Worm (Caenorhabditis elegans) whole organism, young adult: ENCODE data around the gene spin-1.

ENCODE experiments used
- B0035.1 ChIP-seq: sonication (generic microtip); optimal IDR thresholded peaks from 2 replicates; lab custom pipeline; 2016; ENCODE audit warnings: missing genetic modification characterization, mild to moderate bottlenecking, missing compliant biosample characterization, missing genotype, missing genetic modification reagents
- C06A6.2 ChIP-seq: fragments of 200-800 bp; sonication (Bioruptor generic); conservative IDR thresholded peaks from 2 replicates; pipeline ENCODE4 v1.3.6; 2022; ENCODE audit warnings: missing genetic modification characterization, missing compliant biosample characterization
- F52B5.7 ChIP-seq: sonication (generic microtip); optimal IDR thresholded peaks from 2 replicates; lab custom pipeline; 2016; ENCODE audit warnings: mild to moderate bottlenecking, missing genetic modification characterization, missing compliant biosample characterization
- K12H6.12 ChIP-seq: fragments of 200-800 bp; sonication (Bioruptor generic); optimal IDR thresholded peaks from 2 replicates; lab custom pipeline; 2018; ENCODE audit warnings: mild to moderate bottlenecking, missing genetic modification characterization, missing compliant biosample characterization
- T26A5.8 ChIP-seq: sonication (generic microtip); optimal IDR thresholded peaks from 2 replicates; lab custom pipeline; 2016; ENCODE audit warnings: missing genetic modification characterization, missing compliant biosample characterization
- Y56A3A.18 ChIP-seq: fragments of 200-800 bp; sonication (Bioruptor generic); IDR thresholded peaks from 2 replicates; pipeline ENCODE4 v1.3.6; 2022; ENCODE audit warnings: missing genetic modification reagents, missing genetic modification characterization, missing compliant biosample characterization
- attf-5 ChIP-seq: fragments of 200-800 bp; sonication (Bioruptor generic); optimal IDR thresholded peaks from 2 replicates; lab custom pipeline; 2018; ENCODE audit warnings: mild to moderate bottlenecking, missing genetic modification characterization, missing compliant biosample characterization
- bed-1 ChIP-seq: fragments of 200-800 bp; sonication (Bioruptor generic); IDR thresholded peaks from 2 replicates; pipeline ENCODE4 v1.3.6; 2022; ENCODE audit warnings: missing genetic modification reagents, missing genetic modification characterization, missing compliant biosample characterization
- cebp-1 ChIP-seq, 2 experiments: fragments of 200-800 bp in 1 of 2; sonication (Bioruptor generic) in 1 of 2; sonication (generic microtip) in 1 of 2; IDR thresholded peaks in 1 of 2; optimal IDR thresholded peaks in 1 of 2; 2 replicates each; pipeline versions ENCODE4 v1.3.6 to Lab custom; 2017 to 2022; ENCODE audit warnings: missing compliant biosample characterization in 2 of 2, missing genetic modification characterization in 2 of 2, mild to moderate bottlenecking in 1 of 2, missing genetic modification reagents in 1 of 2, moderate library complexity in 1 of 2
- cebp-2 ChIP-seq: fragments of 200-800 bp; sonication (Bioruptor generic); IDR thresholded peaks from 2 replicates; pipeline ENCODE4 v1.3.6; 2022; ENCODE audit warnings: missing genetic modification characterization, missing compliant biosample characterization
- ceh-100 ChIP-seq: fragments of 200-800 bp; sonication (Bioruptor generic); IDR thresholded peaks from 2 replicates; pipeline ENCODE4 v1.3.6; 2022; ENCODE audit warnings: missing genetic modification reagents, missing genetic modification characterization, missing compliant biosample characterization
- ceh-58 ChIP-seq: fragments of 200-800 bp; sonication (Bioruptor generic); IDR thresholded peaks from 2 replicates; pipeline ENCODE4 v1.3.6; 2022; ENCODE audit warnings: missing genetic modification characterization, missing compliant biosample characterization
- ceh-79 ChIP-seq: sonication (generic microtip); optimal IDR thresholded peaks from 2 replicates; lab custom pipeline; 2017; ENCODE audit warnings: mild to moderate bottlenecking, missing genetic modification characterization, missing compliant biosample characterization
- chd-7 ChIP-seq: sonication (generic microtip); optimal IDR thresholded peaks from 2 replicates; lab custom pipeline; 2016; ENCODE audit warnings: mild to moderate bottlenecking, missing genetic modification characterization, moderate library complexity, missing compliant biosample characterization
- dpff-1 ChIP-seq: sonication (generic microtip); optimal IDR thresholded peaks from 2 replicates; lab custom pipeline; 2017; ENCODE audit warnings: mild to moderate bottlenecking, missing genetic modification characterization, missing compliant biosample characterization
- dpl-1 ChIP-seq: fragments of 150-350 bp; optimal IDR thresholded peaks from 2 replicates; lab custom pipeline; 2014; ENCODE audit warnings: missing biosample characterization, missing genetic modification reagents, missing genetic modification characterization
- hsf-1 ChIP-seq: fragments of 200-800 bp; sonication (Bioruptor generic); IDR thresholded peaks from 2 replicates; pipeline ENCODE4 v1.3.6; 2022; ENCODE audit warnings: missing genetic modification reagents, missing genetic modification characterization, missing compliant biosample characterization
- lag-1 ChIP-seq: fragments of 200-800 bp; sonication (Bioruptor generic); IDR thresholded peaks from 2 replicates; pipeline ENCODE4 v1.3.6; 2022; ENCODE audit warnings: missing genetic modification reagents, missing genetic modification characterization, missing compliant biosample characterization
- let-526 ChIP-seq: fragments of 200-800 bp; sonication (Bioruptor generic); IDR thresholded peaks from 2 replicates; pipeline ENCODE4 v1.3.6; 2022; ENCODE audit warnings: missing genetic modification reagents, missing genetic modification characterization, missing compliant biosample characterization
- let-607 ChIP-seq, 2 experiments: fragments of 200-800 bp in 1 of 2; sonication (Bioruptor generic) in 1 of 2; sonication (generic microtip) in 1 of 2; optimal IDR thresholded peaks; 2 replicates each; lab custom pipeline; 2016 to 2018; ENCODE audit warnings: mild to moderate bottlenecking in 2 of 2, missing compliant biosample characterization in 2 of 2, missing genetic modification characterization in 2 of 2, moderate library complexity in 2 of 2, missing genotype in 1 of 2
- lin-54 ChIP-seq: fragments of 200-800 bp; sonication (Bioruptor generic); optimal IDR thresholded peaks from 2 replicates; lab custom pipeline; 2018; ENCODE audit warnings: mild to moderate bottlenecking, missing genetic modification characterization, missing compliant biosample characterization
- madf-3 ChIP-seq: fragments of 200-800 bp; sonication (Bioruptor generic); IDR thresholded peaks from 2 replicates; pipeline ENCODE4 v1.3.6; 2022; ENCODE audit warnings: missing genetic modification reagents, missing genetic modification characterization, missing compliant biosample characterization
- madf-6 ChIP-seq: fragments of 200-800 bp; sonication (Bioruptor generic); IDR thresholded peaks from 2 replicates; pipeline ENCODE4 v1.3.6; 2022; ENCODE audit warnings: missing genetic modification reagents, missing genetic modification characterization, missing compliant biosample characterization
- nhr-179 ChIP-seq: sonication (generic microtip); optimal IDR thresholded peaks from 2 replicates; lab custom pipeline; 2016; ENCODE audit warnings: mild to moderate bottlenecking, missing genetic modification characterization, missing compliant biosample characterization
- nhr-80 ChIP-seq: sonication (generic microtip); optimal IDR thresholded peaks from 2 replicates; lab custom pipeline; 2016; ENCODE audit warnings: missing genetic modification characterization, missing compliant biosample characterization
- pha-4 ChIP-seq: fragments of 150-350 bp; sonication (generic microtip); optimal IDR thresholded peaks from 2 replicates; lab custom pipeline; 2014; ENCODE audit warnings: missing biosample characterization, missing genetic modification reagents, missing genetic modification characterization
- rcor-1 ChIP-seq: fragments of 200-800 bp; sonication (Bioruptor generic); IDR thresholded peaks from 2 replicates; pipeline ENCODE4 v1.3.6; 2022; ENCODE audit warnings: missing genetic modification reagents, missing genetic modification characterization, missing compliant biosample characterization
- rec-8 ChIP-seq, 2 experiments: sonication (generic microtip); optimal IDR thresholded peaks; 2 replicates each; lab custom pipeline; 2016; ENCODE audit warnings: mild to moderate bottlenecking in 2 of 2, missing genetic modification characterization in 2 of 2, missing genetic modification reagents in 2 of 2, missing genotype in 2 of 2, missing biosample characterization in 1 of 2, missing compliant biosample characterization in 1 of 2, moderate library complexity in 1 of 2
- sptf-2 ChIP-seq: fragments of 200-800 bp; sonication (Bioruptor generic); optimal IDR thresholded peaks from 2 replicates; lab custom pipeline; 2018; ENCODE audit warnings: mild to moderate bottlenecking, missing genetic modification characterization, missing compliant biosample characterization
- xnd-1 ChIP-seq: sonication (generic microtip); optimal IDR thresholded peaks from 2 replicates; lab custom pipeline; 2016; ENCODE audit warnings: missing genotype, missing genetic modification reagents, missing genetic modification characterization, missing compliant biosample characterization
- ztf-18 ChIP-seq: sonication (generic microtip); optimal IDR thresholded peaks from 2 replicates; lab custom pipeline; 2016; ENCODE audit warnings: missing genotype, mild to moderate bottlenecking, missing genetic modification characterization, missing compliant biosample characterization
- ztf-25 ChIP-seq: fragments of 200-800 bp; sonication (Bioruptor generic); IDR thresholded peaks from 2 replicates; pipeline ENCODE4 v1.3.6; 2022; ENCODE audit warnings: missing genetic modification reagents, missing genetic modification characterization, missing compliant biosample characterization

spin-1 gene

DNA sequence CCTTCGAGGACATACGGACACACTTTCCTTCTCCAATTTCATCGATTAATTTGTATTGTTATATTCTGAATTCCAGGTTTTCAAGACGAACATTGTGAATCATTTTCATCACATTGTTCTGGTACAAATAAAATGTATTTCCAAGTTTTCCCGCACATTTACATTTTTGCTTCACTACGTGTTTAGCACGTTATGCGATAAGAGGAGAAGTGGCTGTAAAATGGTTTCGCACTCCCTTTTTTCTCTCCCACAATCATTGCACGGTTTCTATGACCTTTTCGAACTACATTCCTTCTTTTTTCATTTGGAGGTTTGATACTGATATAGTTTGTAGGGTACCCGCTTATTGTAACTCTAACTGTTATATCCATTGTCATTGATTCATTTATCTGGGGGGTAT is 1.1 kb upstream of the spin-1 start:
- TF ChIP-seq nhr-179 (tag; lab: Kevin White, UChicago) = no peak
- peak; percentile 70 for TF ChIP-seq nhr-80 (tag; lab: Kevin White, UChicago)

DNA sequence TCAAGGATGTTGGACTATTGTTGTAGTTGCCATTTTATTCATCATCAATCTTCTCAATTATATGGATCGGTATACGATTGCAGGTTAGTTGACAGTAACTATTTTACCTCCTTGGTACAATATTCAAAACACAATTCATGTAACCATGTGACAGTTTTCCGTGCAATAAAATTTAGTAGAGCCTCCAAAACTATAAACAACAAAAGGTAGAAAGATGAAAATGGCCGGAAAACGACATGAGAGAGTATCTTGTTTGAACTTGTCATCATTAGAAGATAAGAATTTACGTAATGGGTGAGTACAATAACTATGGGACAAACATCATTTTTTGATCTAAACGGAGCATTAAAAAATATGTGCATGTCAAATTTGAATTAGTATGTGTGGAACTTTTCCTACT is 357 bp downstream of the spin-1 start:
- no peak for TF ChIP-seq Y56A3A.18 (GFP tag; lab: Robert Waterston, UW)
- peak; percentile 27 for TF ChIP-seq nhr-80 (tag; lab: Kevin White, UChicago)
- TF ChIP-seq, all 124 proteins: peak for 1

- TF ChIP-seq dpff-1 (tag; lab: Kevin White, UChicago) = no peak
- TF ChIP-seq ztf-18 (tag; lab: Kevin White, UChicago) = no peak
- TF ChIP-seq ztf-25 (GFP tag; lab: Robert Waterston, UW) = no peak
- no peak for TF ChIP-seq F52B5.7 (tag; lab: Kevin White, UChicago)
- no peak for TF ChIP-seq lag-1 (GFP tag; lab: Robert Waterston, UW)
- TF ChIP-seq pha-4 (tag; lab: Kevin White, UChicago) = no peak
- TF ChIP-seq xnd-1 (tag; lab: Kevin White, UChicago) = no peak
- TF ChIP-seq Y56A3A.18 (GFP tag; lab: Robert Waterston, UW) = no peak
- no peak for TF ChIP-seq attf-5
- TF ChIP-seq cebp-2 (GFP tag; lab: Robert Waterston, UW) = no peak
- TF ChIP-seq ceh-100 = no peak
- TF ChIP-seq hsf-1 (GFP tag; lab: Robert Waterston, UW) = no peak
- no peak for TF ChIP-seq rec-8 (tag; optimal IDR thresholded peaks at IDR 0.05; lab: Kevin White, UChicago)
- no peak for TF ChIP-seq lin-54 (GFP tag; lab: Kevin White, UChicago)
- no peak for TF ChIP-seq ceh-58 (GFP tag; lab: Robert Waterston, UW)
- TF ChIP-seq sptf-2 (GFP tag; lab: Kevin White, UChicago) = no peak
Observed at ce11 chrV:12117567-12118053, 2.8 kb downstream of the spin-1 start, which contains the start of gene C13C4.8. Gene C13C4.8, plus strand, starts transcription at chrV:12118003.

DNA sequence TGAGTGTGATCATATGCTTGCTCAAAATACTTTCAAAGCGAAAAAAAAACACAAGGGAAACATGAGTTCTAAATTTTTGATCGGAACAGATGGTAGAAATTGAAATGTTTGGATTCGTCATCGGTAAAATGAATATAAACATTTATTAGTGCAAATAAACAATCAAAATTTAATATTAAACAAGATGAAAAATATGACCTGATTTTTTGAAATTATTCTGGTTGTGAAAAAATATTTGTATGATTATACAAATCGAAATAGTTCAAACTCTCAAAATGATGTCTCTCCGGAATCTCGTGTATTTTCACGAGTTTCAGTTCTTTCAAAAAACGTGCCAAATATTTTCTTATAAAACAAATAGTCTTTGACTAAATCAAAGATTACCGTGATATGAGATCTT is 5.6 kb downstream of the spin-1 start, which contains the start of gene C13C4.7:
TSS of gene C13C4.7 (minus strand) at position 101 of the 400 bp plus-strand sequence.
- TF ChIP-seq let-607 (tag; optimal IDR thresholded peaks at IDR 0.05; lab: Kevin White, UChicago) (no peak), C06A6.2 (no peak), T26A5.8 (tag; lab: Kevin White, UChicago) (no peak), ceh-79 (tag; lab: Kevin White, UChicago) (no peak), madf-6 (GFP tag; lab: Robert Waterston, UW) (no peak), cebp-1 (GFP tag; IDR thresholded peaks at IDR 0.05; lab: Robert Waterston, UW) (no peak), cebp-1 (tag; optimal IDR thresholded peaks at IDR 0.05; lab: Kevin White, UChicago) (no peak), dpl-1 (GFP tag; lab: Kevin White, UChicago) (no peak), bed-1 (GFP tag; lab: Robert Waterston, UW) (no peak), rcor-1 (GFP tag; lab: Robert Waterston, UW) (no peak), chd-7 (tag; lab: Kevin White, UChicago) (no peak), ztf-25 (GFP tag; lab: Robert Waterston, UW) (no peak), B0035.1 (tag; lab: Kevin White, UChicago) (no peak), madf-3 (GFP tag; lab: Robert Waterston, UW) (no peak), let-526 (GFP tag; lab: Robert Waterston, UW) (no peak), K12H6.12 (tag; lab: Kevin White, UChicago) (no peak)
- TF ChIP-seq, all 124 proteins: peak for 0
